Worm (Caenorhabditis elegans) whole organism, midembryonic: ENCODE results near the gene atg-9.

Experiments used
- T22C8.4 ChIP-seq: fragments of 200-800 bp; sonication (Bioruptor generic); IDR thresholded peaks from 2 replicates; pipeline ENCODE4 v1.3.6; 2022; ENCODE audit warnings: missing genetic modification characterization, missing compliant biosample characterization
- klf-2 ChIP-seq: fragments of 200-800 bp; sonication (Bioruptor generic); conservative IDR thresholded peaks from 2 replicates; pipeline ENCODE4 v1.3.6; 2022; ENCODE audit warnings: missing genetic modification reagents, missing genetic modification characterization, missing compliant biosample characterization
- med-1 ChIP-seq: sonication (generic microtip); optimal IDR thresholded peaks from 2 replicates; lab custom pipeline; 2017; ENCODE audit warnings: missing genetic modification characterization, mild to moderate bottlenecking, missing compliant biosample characterization, antibody characterized with exemption, missing genetic modification reagents; ENCODE audit not compliant: insufficient read depth
- ref-1 ChIP-seq: fragments of 200-800 bp; sonication (Bioruptor generic); conservative IDR thresholded peaks from 2 replicates; pipeline ENCODE4 v1.3.6; 2022; ENCODE audit warnings: missing genetic modification reagents, missing genetic modification characterization, missing compliant biosample characterization
- ztf-23 ChIP-seq: fragments of 200-800 bp; sonication (Bioruptor generic); IDR thresholded peaks from 2 replicates; pipeline ENCODE4 v1.3.6; 2022; ENCODE audit warnings: missing genetic modification reagents, missing genetic modification characterization, missing compliant biosample characterization
- ztf-29 ChIP-seq: fragments of 200-800 bp; sonication (Bioruptor generic); IDR thresholded peaks from 2 replicates; pipeline ENCODE4 v1.3.6; 2022; ENCODE audit warnings: missing genetic modification reagents, missing genetic modification characterization, missing compliant biosample characterization

ce11 chrV:330625-331024, 18.6 kb upstream of the atg-9 start, which contains the start of gene abt-4:
- TF ChIP-seq ztf-29 (no peak), med-1 (GFP tag; lab: Kevin White, UChicago) (no peak), ztf-23 (GFP tag; lab: Robert Waterston, UW) (no peak), klf-2 (GFP tag; lab: Robert Waterston, UW) (no peak), ref-1 (GFP tag; lab: Robert Waterston, UW) (no peak), T22C8.4 (no peak)
